Fruit fly (Drosophila melanogaster): ENCODE data around the gene CG31431.

- no peak for TF ChIP-seq woc (GFP tag; optimal IDR thresholded peaks at IDR 0.05)
- no peak for TF ChIP-seq pan (optimal IDR thresholded peaks at IDR 0.05)
- no peak for TF ChIP-seq OdsH (GFP tag; optimal IDR thresholded peaks at IDR 0.05)
- TF ChIP-seq psq (GFP tag; optimal IDR thresholded peaks at IDR 0.05), result no peak
- TF ChIP-seq Hr78 (GFP tag; optimal IDR thresholded peaks at IDR 0.05), result no peak
Measured at dm6 chr3R:21825775-21826558, 44.5 kb upstream of the CG31431 start.
